Fruit fly (Drosophila melanogaster) whole organism, embryonic: Measurements from ENCODE around the gene CG6443.

Experiments used
- B-H1 ChIP-seq: fragments of 200-800 bp; sonication (Bioruptor generic); IDR thresholded peaks from 3 replicates; pipeline ENCODE4 v1.3.6; 2022; ENCODE audit warnings: missing biosample characterization, missing genetic modification characterization
- Blimp-1 ChIP-seq: fragments of 200-800 bp; sonication (Bioruptor generic); optimal IDR thresholded peaks from 3 replicates; lab custom pipeline; 2018; ENCODE audit warnings: missing biosample characterization, missing genetic modification characterization, mild to moderate bottlenecking, moderate library complexity, missing genetic modification reagents
- CG10543 ChIP-seq: fragments of 200-800 bp; sonication (Bioruptor generic); optimal IDR thresholded peaks from 3 replicates; lab custom pipeline; 2017; ENCODE audit warnings: missing biosample characterization, mild to moderate bottlenecking, missing genetic modification characterization, moderate library complexity
- CG12236 ChIP-seq: fragments of 200-800 bp; sonication (Bioruptor generic); optimal IDR thresholded peaks from 2 replicates; lab custom pipeline; 2016; ENCODE audit warnings: missing biosample characterization, missing genetic modification characterization
- CG12659 ChIP-seq: fragments of 200-800 bp; sonication (Bioruptor generic); optimal IDR thresholded peaks from 3 replicates; lab custom pipeline; 2017; ENCODE audit warnings: mild to moderate bottlenecking, missing biosample characterization, missing genetic modification reagents, missing genetic modification characterization
- CG13123 ChIP-seq: fragments of 200-800 bp; sonication (Bioruptor generic); optimal IDR thresholded peaks from 2 replicates; lab custom pipeline; 2016; ENCODE audit warnings: missing biosample characterization, missing genetic modification characterization
- CG13296 ChIP-seq: fragments of 200-800 bp; sonication (Bioruptor generic); optimal IDR thresholded peaks from 3 replicates; lab custom pipeline; 2018; ENCODE audit warnings: missing biosample characterization, mild to moderate bottlenecking, missing genetic modification characterization
- CG14014 ChIP-seq: fragments of 200-800 bp; sonication (Bioruptor generic); IDR thresholded peaks from 2 replicates; pipeline ENCODE4 v1.3.6; 2022; ENCODE audit warnings: missing biosample characterization, missing genetic modification characterization
- CG1602 ChIP-seq: fragments of 200-800 bp; sonication (Bioruptor generic); optimal IDR thresholded peaks from 3 replicates; lab custom pipeline; 2016; ENCODE audit warnings: missing biosample characterization, missing genetic modification characterization
- CG16863 ChIP-seq: fragments of 200-800 bp; sonication (Bioruptor generic); optimal IDR thresholded peaks from 3 replicates; lab custom pipeline; 2016; ENCODE audit warnings: missing biosample characterization, missing genetic modification characterization
- CG17359 ChIP-seq: fragments of 200-800 bp; sonication (Bioruptor generic); optimal IDR thresholded peaks from 3 replicates; lab custom pipeline; 2018; ENCODE audit warnings: missing biosample characterization, mild to moderate bottlenecking, missing genetic modification characterization, moderate library complexity
- CG17829 ChIP-seq: fragments of 200-800 bp; optimal IDR thresholded peaks from 2 replicates; lab custom pipeline; 2019; ENCODE audit warnings: missing biosample characterization, mild to moderate bottlenecking, missing genetic modification characterization, moderate library complexity
- CG2116 ChIP-seq: fragments of 200-800 bp; sonication (Bioruptor generic); optimal IDR thresholded peaks from 3 replicates; lab custom pipeline; 2018; ENCODE audit warnings: missing biosample characterization, mild to moderate bottlenecking, missing genetic modification characterization
- CG30403 ChIP-seq: fragments of 200-800 bp; sonication (Bioruptor generic); optimal IDR thresholded peaks from 3 replicates; lab custom pipeline; 2016; ENCODE audit warnings: missing biosample characterization, missing genetic modification characterization
- CG42726 ChIP-seq: fragments of 200-800 bp; sonication (Bioruptor generic); IDR thresholded peaks from 2 replicates; pipeline ENCODE4 v1.3.6; 2022; ENCODE audit warnings: missing biosample characterization, missing genetic modification characterization; ENCODE audit not compliant: partially characterized antibody
- CG4404 ChIP-seq: fragments of 200-800 bp; sonication (Bioruptor generic); IDR thresholded peaks from 2 replicates; pipeline ENCODE4 v1.3.6; 2022; ENCODE audit warnings: missing biosample characterization, missing genetic modification characterization
- CG7786 ChIP-seq: fragments of 200-800 bp; sonication (Bioruptor generic); optimal IDR thresholded peaks from 2 replicates; lab custom pipeline; 2016; ENCODE audit warnings: missing biosample characterization, missing genetic modification characterization
- CG8290 ChIP-seq, 3 experiments: fragments of 200-800 bp; sonication (Bioruptor generic); optimal IDR thresholded peaks; 2 replicates each; lab custom pipeline; 2016 to 2019; ENCODE audit warnings: missing biosample characterization in 3 of 3, missing genetic modification characterization in 3 of 3, mild to moderate bottlenecking in 2 of 3, moderate library complexity in 1 of 3
- CG8388 ChIP-seq: fragments of 200-800 bp; sonication (Bioruptor generic); optimal IDR thresholded peaks from 2 replicates; lab custom pipeline; 2019; ENCODE audit warnings: missing biosample characterization, mild to moderate bottlenecking, missing genetic modification characterization, moderate library complexity
- CG8924 ChIP-seq: fragments of 200-800 bp; optimal IDR thresholded peaks from 3 replicates; lab custom pipeline; 2019; ENCODE audit warnings: missing biosample characterization, mild to moderate bottlenecking, missing genetic modification characterization, moderate library complexity
- CG9817 ChIP-seq: fragments of 200-800 bp; sonication (Bioruptor generic); optimal IDR thresholded peaks from 2 replicates; lab custom pipeline; 2018; ENCODE audit warnings: missing biosample characterization, mild to moderate bottlenecking, missing genetic modification characterization, moderate library complexity
- Elba2 ChIP-seq: fragments of 200-800 bp; sonication (Bioruptor generic); optimal IDR thresholded peaks from 3 replicates; lab custom pipeline; 2016; ENCODE audit warnings: missing biosample characterization, missing genetic modification characterization
- HHEX ChIP-seq: fragments of 200-800 bp; sonication (Bioruptor generic); optimal IDR thresholded peaks from 3 replicates; lab custom pipeline; 2017; ENCODE audit warnings: missing biosample characterization, mild to moderate bottlenecking, missing genetic modification characterization, missing genetic modification reagents
- Hey ChIP-seq: fragments of 200-800 bp; sonication (Bioruptor generic); optimal IDR thresholded peaks from 3 replicates; lab custom pipeline; 2018; ENCODE audit warnings: missing biosample characterization, mild to moderate bottlenecking, missing genetic modification characterization
- Hr3 ChIP-seq: fragments of 200-800 bp; sonication (Bioruptor generic); optimal IDR thresholded peaks from 3 replicates; lab custom pipeline; 2016; ENCODE audit warnings: missing biosample characterization, missing genetic modification characterization
- Hr78 ChIP-seq, 2 experiments: fragments of 200-800 bp in 1 of 2; fragments of >200 bp in 1 of 2; sonication (Bioruptor generic) in 1 of 2; optimal IDR thresholded peaks; 2 replicates each; lab custom pipeline; 2017 to 2019; ENCODE audit warnings: missing biosample characterization in 2 of 2, missing genetic modification characterization in 2 of 2, mild to moderate bottlenecking in 1 of 2, moderate library complexity in 1 of 2
- Kr ChIP-seq: fragments of 200-800 bp; sonication (Bioruptor generic); optimal IDR thresholded peaks from 2 replicates; lab custom pipeline; 2017; ENCODE audit warnings: missing biosample characterization, mild to moderate bottlenecking, missing genetic modification characterization
- Ravus ChIP-seq: fragments of 200-800 bp; sonication (Bioruptor generic); IDR thresholded peaks from 2 replicates; pipeline ENCODE4 v1.3.6; 2022; ENCODE audit warnings: missing biosample characterization, missing genetic modification characterization
- Sin3A ChIP-seq: fragments of >200 bp; optimal IDR thresholded peaks from 2 replicates; lab custom pipeline; 2018
- Six4 ChIP-seq: fragments of 200-800 bp; sonication (Bioruptor generic); optimal IDR thresholded peaks from 2 replicates; lab custom pipeline; 2016; ENCODE audit warnings: missing biosample characterization, missing genetic modification characterization
- Taf1 ChIP-seq: fragments of 200-800 bp; sonication (Bioruptor generic); IDR thresholded peaks from 2 replicates; pipeline ENCODE4 v1.3.6; 2022; ENCODE audit warnings: missing biosample characterization, missing genetic modification characterization
- abd-A ChIP-seq: fragments of 200-800 bp; sonication (Bioruptor generic); optimal IDR thresholded peaks from 3 replicates; lab custom pipeline; 2019; ENCODE audit warnings: missing biosample characterization, mild to moderate bottlenecking, missing genetic modification characterization, moderate library complexity
- az2 ChIP-seq: fragments of 200-800 bp; sonication (Bioruptor generic); optimal IDR thresholded peaks from 3 replicates; lab custom pipeline; 2016; ENCODE audit warnings: missing biosample characterization, missing genetic modification characterization
- cg ChIP-seq: fragments of 200-800 bp; sonication (Bioruptor generic); optimal IDR thresholded peaks from 3 replicates; lab custom pipeline; 2019; ENCODE audit warnings: missing biosample characterization, mild to moderate bottlenecking, missing genetic modification characterization, moderate library complexity
- crp ChIP-seq, 2 experiments: fragments of 200-800 bp; sonication (Bioruptor generic); optimal IDR thresholded peaks; 2 replicates in 1 of 2; 3 replicates in 1 of 2; lab custom pipeline; 2017; ENCODE audit warnings: missing biosample characterization in 2 of 2, missing genetic modification characterization in 2 of 2, mild to moderate bottlenecking in 1 of 2, moderate library complexity in 1 of 2
- disco-r ChIP-seq: fragments of 200-800 bp; sonication (Bioruptor generic); optimal IDR thresholded peaks from 2 replicates; lab custom pipeline; 2016; ENCODE audit warnings: missing biosample characterization, missing genetic modification characterization
- dpn ChIP-seq, 2 experiments: fragments of 200-800 bp; sonication (Bioruptor generic); optimal IDR thresholded peaks; 3 replicates each; lab custom pipeline; 2016; ENCODE audit warnings: missing biosample characterization in 2 of 2, missing genetic modification characterization in 2 of 2
- fd64A ChIP-seq: fragments of 200-800 bp; sonication (Bioruptor generic); optimal IDR thresholded peaks from 3 replicates; lab custom pipeline; 2018; ENCODE audit warnings: missing biosample characterization, mild to moderate bottlenecking, missing genetic modification characterization
- gce ChIP-seq: fragments of 200-800 bp; sonication (Bioruptor generic); IDR thresholded peaks from 3 replicates; pipeline ENCODE4 v1.3.6; 2022; ENCODE audit warnings: missing biosample characterization, missing genetic modification characterization
- hb ChIP-seq: fragments of 200-800 bp; sonication (Bioruptor generic); IDR thresholded peaks from 3 replicates; pipeline ENCODE4 v1.3.6; 2022; ENCODE audit warnings: missing biosample characterization, missing genetic modification characterization; ENCODE audit not compliant: partially characterized antibody
- hkb ChIP-seq, 2 experiments: fragments of 200-800 bp in 1 of 2; fragments of >200 bp in 1 of 2; sonication (Bioruptor generic) in 1 of 2; IDR thresholded peaks in 1 of 2; optimal IDR thresholded peaks in 1 of 2; 2 replicates each; pipeline versions ENCODE4 v1.3.6 to Lab custom; 2017 to 2022; ENCODE audit warnings: missing biosample characterization in 1 of 2, missing genetic modification characterization in 1 of 2
- inv ChIP-seq: fragments of 200-800 bp; sonication (Bioruptor generic); IDR thresholded peaks from 2 replicates; pipeline ENCODE4 v1.3.6; 2022; ENCODE audit warnings: missing biosample characterization, missing genetic modification characterization; ENCODE audit not compliant: partially characterized antibody
- kni ChIP-seq: fragments of 200-800 bp; sonication (Bioruptor generic); optimal IDR thresholded peaks from 3 replicates; lab custom pipeline; 2017; ENCODE audit warnings: mild to moderate bottlenecking, missing biosample characterization, missing genetic modification reagents, missing genetic modification characterization
- lola ChIP-seq, 3 experiments: fragments of >200 bp in 2 of 3; fragments of 200-800 bp in 1 of 3; sonication (Bioruptor generic) in 1 of 3; optimal IDR thresholded peaks; 2 replicates each; lab custom pipeline; 2017 to 2019; ENCODE audit warnings: missing biosample characterization in 3 of 3, missing genetic modification characterization in 3 of 3, mild to moderate bottlenecking in 1 of 3, moderate library complexity in 1 of 3
- mld ChIP-seq: fragments of 200-800 bp; sonication (Bioruptor generic); IDR thresholded peaks from 3 replicates; pipeline ENCODE4 v1.3.6; 2022; ENCODE audit warnings: missing biosample characterization, missing genetic modification characterization; ENCODE audit not compliant: partially characterized antibody
- tap ChIP-seq: fragments of 200-800 bp; optimal IDR thresholded peaks from 3 replicates; lab custom pipeline; 2019; ENCODE audit warnings: missing biosample characterization, mild to moderate bottlenecking, missing genetic modification characterization, moderate library complexity
- tna ChIP-seq: fragments of 200-800 bp; sonication (Bioruptor generic); IDR thresholded peaks from 2 replicates; pipeline ENCODE4 v1.3.6; 2022; ENCODE audit warnings: missing biosample characterization, missing genetic modification characterization; ENCODE audit not compliant: partially characterized antibody
- wor ChIP-seq: fragments of 200-800 bp; sonication (Bioruptor generic); IDR thresholded peaks from 2 replicates; pipeline ENCODE4 v1.3.6; 2022; ENCODE audit warnings: missing biosample characterization, missing genetic modification characterization

CG6443 gene

dm6 chr2L:10703281-10703680, 25.5 kb upstream of the CG6443 start, which contains the start of gene CG6415 (continued):
- peak; percentile 53 for TF ChIP-seq B-H1 (GFP tag; lab: Robert Waterston, UW)
- no peak for TF ChIP-seq CG8290 (GFP tag; optimal IDR thresholded peaks at IDR 0.05; lab: Kevin White, UChicago)
- TF ChIP-seq CG8290 (tag; optimal IDR thresholded peaks at IDR 0.05; lab: Kevin White, UChicago) = peak in 1 of 2 experiments; percentile 80
- peak; percentile 69 for TF ChIP-seq CG30403 (GFP tag; lab: Kevin White, UChicago)
- peak; percentile 75 to 77 for TF ChIP-seq dpn (GFP tag; optimal IDR thresholded peaks at IDR 0.05; lab: Kevin White, UChicago)
- TF ChIP-seq CG7786 (GFP tag; lab: Kevin White, UChicago) = peak; percentile 71
- TF ChIP-seq Taf1 (GFP tag; lab: Robert Waterston, UW) = peak; percentile 17; the same call in 1 of the 2 replicates
- no peak for TF ChIP-seq abd-A (tag; lab: Kevin White, UChicago)
- peak; percentile 8 for TF ChIP-seq CG13123 (GFP tag; lab: Kevin White, UChicago)
- TF ChIP-seq kni (GFP tag; lab: Kevin White, UChicago) = no peak
- peak; percentile 34 for TF ChIP-seq fd64A (GFP tag; lab: Kevin White, UChicago)
- TF ChIP-seq Sin3A (lab: Kevin White, UChicago) = no peak
- TF ChIP-seq CG16863 (GFP tag; lab: Kevin White, UChicago) = peak; percentile 67
- TF ChIP-seq CG8924 (tag; lab: Kevin White, UChicago) = peak; percentile 76
- TF ChIP-seq crp (GFP tag; optimal IDR thresholded peaks at IDR 0.05; lab: Kevin White, UChicago) = peak in 1 of 2 experiments; percentile 10
- no peak for TF ChIP-seq Elba2 (GFP tag; lab: Kevin White, UChicago)
- no peak for TF ChIP-seq Kr (GFP tag; lab: Kevin White, UChicago)
- TF ChIP-seq CG17359 (tag; lab: Kevin White, UChicago) = peak; percentile 77
- TF ChIP-seq Hr3 = peak; percentile 60
- no peak for TF ChIP-seq hkb (optimal IDR thresholded peaks at IDR 0.05; lab: Kevin White, UChicago)
- peak; percentile 65 for TF ChIP-seq hkb (GFP tag; IDR thresholded peaks at IDR 0.05; lab: Robert Waterston, UW)
- peak; percentile 73 for TF ChIP-seq tap (tag; lab: Kevin White, UChicago)
- peak; percentile 32 for TF ChIP-seq CG12236
- TF ChIP-seq CG8388 (GFP tag; lab: Kevin White, UChicago) = peak; percentile 72
- TF ChIP-seq hb = no peak
- TF ChIP-seq gce (GFP tag; lab: Robert Waterston, UW) = peak; percentile 56; the same call in 1 of the 3 replicates
- TF ChIP-seq CG42726 (GFP tag; lab: Robert Waterston, UW) = no peak
- TF ChIP-seq lola (GFP tag; optimal IDR thresholded peaks at IDR 0.05; lab: Kevin White, UChicago) = peak in 1 of 3 experiments; percentile 70
- no peak for TF ChIP-seq inv (GFP tag; lab: Robert Waterston, UW)
- peak; percentile 50 for TF ChIP-seq CG13296 (GFP tag; lab: Kevin White, UChicago)
- TF ChIP-seq CG10543 (GFP tag; lab: Kevin White, UChicago) = peak; percentile 51
- peak; percentile 80 for TF ChIP-seq CG14014
- peak; percentile 48 for TF ChIP-seq CG1602 (GFP tag; lab: Kevin White, UChicago)
- no peak for TF ChIP-seq Hey (tag; lab: Kevin White, UChicago)
- TF ChIP-seq CG2116 = peak; percentile 12
- no peak for TF ChIP-seq tna (GFP tag; lab: Robert Waterston, UW)
- no peak for TF ChIP-seq disco-r (GFP tag; lab: Kevin White, UChicago)
- peak in 1 of 2 experiments; percentile 62 for TF ChIP-seq Hr78 (GFP tag; optimal IDR thresholded peaks at IDR 0.05; lab: Kevin White, UChicago)
- peak; percentile 66 for TF ChIP-seq CG4404 (GFP tag; lab: Robert Waterston, UW)
- peak; percentile 40 for TF ChIP-seq Six4 (GFP tag; lab: Kevin White, UChicago)
- TF ChIP-seq Blimp-1 (GFP tag; lab: Kevin White, UChicago) = peak; percentile 74
- TF ChIP-seq CG9817 (tag; lab: Kevin White, UChicago) = peak; percentile 76
- no peak for TF ChIP-seq mld (GFP tag; lab: Robert Waterston, UW)
- peak; percentile 80 for TF ChIP-seq CG17829 (tag; lab: Kevin White, UChicago)
- no peak for TF ChIP-seq cg (GFP tag; lab: Kevin White, UChicago)
- TF ChIP-seq wor (GFP tag; lab: Robert Waterston, UW) = 0 out of 2 replicates have a peak, but pooled peaks have one; percentile 30
- TF ChIP-seq CG12659 (GFP tag; lab: Kevin White, UChicago) = peak; percentile 61
- TF ChIP-seq Ravus (GFP tag; lab: Robert Waterston, UW) = peak; percentile 4; the same call in 1 of the 2 replicates
- peak; percentile 75 for TF ChIP-seq az2 (GFP tag; lab: Kevin White, UChicago)
- peak; percentile 70 for TF ChIP-seq HHEX (GFP tag; lab: Kevin White, UChicago)
